Worm (Caenorhabditis elegans): Measurements from ENCODE around the gene nhr-168.
A peak's percentile ranks its signal among the peaks of the same experiment; 100 is the strongest.

ce11 chrV:13358823-13359592, 25.3 kb upstream of the nhr-168 start, which contains the start of gene F32H5.3:
- TF ChIP-seq duxl-1 (tag; optimal IDR thresholded peaks at IDR 0.05; ENCODE audit: poor library complexity) (no peak), dve-1 (tag; optimal IDR thresholded peaks at IDR 0.05; ENCODE audit: insufficient read depth) (no peak), snpc-4 (tag; optimal IDR thresholded peaks at IDR 0.05) (no peak), Y75B8A.6 (GFP tag; IDR thresholded peaks at IDR 0.05) (no peak), ceh-82 (tag; optimal IDR thresholded peaks at IDR 0.05) (no peak), nhr-25 (tag; optimal IDR thresholded peaks at IDR 0.05; ENCODE audit: borderline replicate concordance, insufficient read depth) (peak; percentile 0), ceh-44 (GFP tag; IDR thresholded peaks at IDR 0.05) (no peak), unc-39 (tag; optimal IDR thresholded peaks at IDR 0.05) (no peak), lsy-2 (tag; optimal IDR thresholded peaks at IDR 0.05) (peak in 1 of 2 experiments; percentile 37), madf-5 (GFP tag; IDR thresholded peaks at IDR 0.05) (no peak), lin-38 (GFP tag; IDR thresholded peaks at IDR 0.05) (no peak), nhr-237 (tag; optimal IDR thresholded peaks at IDR 0.05) (no peak), lir-3 (tag; optimal IDR thresholded peaks at IDR 0.05) (no peak), mdl-1 (tag; optimal IDR thresholded peaks at IDR 0.05) (peak in 1 of 2 experiments; percentile 44)
